Worm (Caenorhabditis elegans) whole organism, L2 larva: ENCODE data around the gene ugt-9.

ENCODE experiments used
- Y55F3AM.14 ChIP-seq: fragments of 200-800 bp; sonication (Bioruptor generic); optimal IDR thresholded peaks from 2 replicates; lab custom pipeline; 2018; ENCODE audit warnings: mild to moderate bottlenecking, missing genetic modification characterization, missing compliant biosample characterization
- ama-1 ChIP-seq: fragments of 150-350 bp; optimal IDR thresholded peaks from 2 replicates; lab custom pipeline; 2018; ENCODE audit warnings: inconsistent platforms
- egl-27 ChIP-seq: sonication (generic microtip); optimal IDR thresholded peaks from 3 replicates; lab custom pipeline; 2017; ENCODE audit warnings: missing biosample characterization, missing genetic modification reagents, missing genetic modification characterization
- lin-39 ChIP-seq: fragments of 150-350 bp; optimal IDR thresholded peaks from 2 replicates; lab custom pipeline; 2014; ENCODE audit warnings: missing biosample characterization, missing genetic modification reagents, missing genetic modification characterization
- lsy-2 ChIP-seq, 2 experiments: fragments of 150-350 bp in 1 of 2; sonication (generic microtip) in 1 of 2; optimal IDR thresholded peaks; 2 replicates each; lab custom pipeline; 2014 to 2017; ENCODE audit warnings: missing biosample characterization in 2 of 2, missing genetic modification characterization in 2 of 2
- mdl-1 ChIP-seq, 2 experiments: fragments of 150-350 bp in 1 of 2; sonication (generic microtip) in 1 of 2; optimal IDR thresholded peaks; 2 replicates each; lab custom pipeline; 2017; ENCODE audit warnings: missing biosample characterization in 2 of 2, missing genetic modification characterization in 2 of 2
- nhr-12 ChIP-seq: fragments of 150-350 bp; optimal IDR thresholded peaks from 2 replicates; lab custom pipeline; 2014; ENCODE audit warnings: missing biosample characterization, missing genetic modification characterization
- nhr-23 ChIP-seq: fragments of 150-350 bp; optimal IDR thresholded peaks from 2 replicates; lab custom pipeline; 2014; ENCODE audit warnings: missing biosample characterization, missing genetic modification reagents, missing genetic modification characterization
- nhr-77 ChIP-seq: fragments of 150-350 bp; optimal IDR thresholded peaks from 2 replicates; lab custom pipeline; 2014; ENCODE audit warnings: missing biosample characterization, missing genetic modification characterization
- unc-39 ChIP-seq: fragments of 150-350 bp; optimal IDR thresholded peaks from 2 replicates; lab custom pipeline; 2014; ENCODE audit warnings: missing biosample characterization, missing genetic modification characterization
- unc-55 ChIP-seq: fragments of 150-350 bp; sonication (generic microtip); optimal IDR thresholded peaks from 3 replicates; lab custom pipeline; 2014; ENCODE audit warnings: missing biosample characterization, missing genetic modification reagents, missing genetic modification characterization
- zag-1 ChIP-seq: fragments of 150-350 bp; optimal IDR thresholded peaks from 2 replicates; lab custom pipeline; 2014; ENCODE audit warnings: missing biosample characterization, missing genetic modification characterization
- ztf-4 ChIP-seq: fragments of 150-350 bp; optimal IDR thresholded peaks from 2 replicates; lab custom pipeline; 2014; ENCODE audit warnings: missing biosample characterization, missing genetic modification characterization

- no peak for TF ChIP-seq mdl-1 (tag; optimal IDR thresholded peaks at IDR 0.05; lab: Kevin White, UChicago)
- TF ChIP-seq nhr-12, result no peak
- TF ChIP-seq zag-1 (tag; lab: Kevin White, UChicago), result no peak
- no peak for TF ChIP-seq Y55F3AM.14 (GFP tag; lab: Kevin White, UChicago)
- TF ChIP-seq lsy-2 (tag; optimal IDR thresholded peaks at IDR 0.05; lab: Kevin White, UChicago), result no peak
- TF ChIP-seq egl-27 (tag; lab: Kevin White, UChicago), result no peak
- TF ChIP-seq nhr-77 (tag; lab: Kevin White, UChicago), result no peak
- TF ChIP-seq ama-1 (lab: Kevin White, UChicago), result no peak
- TF ChIP-seq ztf-4 (tag; lab: Kevin White, UChicago), result no peak
- TF ChIP-seq unc-55 (GFP tag; lab: Kevin White, UChicago), result no peak
- no peak for TF ChIP-seq nhr-23 (tag; lab: Kevin White, UChicago)
- TF ChIP-seq lin-39 (tag; lab: Kevin White, UChicago), result no peak
- TF ChIP-seq unc-39 (tag; lab: Kevin White, UChicago), result no peak
Measured at ce11 chrV:4926371-4926770, 30.5 kb downstream of the ugt-9 start, which contains the start of gene srh-21.
